Fruit fly (Drosophila melanogaster): ENCODE measurements around the gene Wnt4.

The Wnt4 gene

DNA sequence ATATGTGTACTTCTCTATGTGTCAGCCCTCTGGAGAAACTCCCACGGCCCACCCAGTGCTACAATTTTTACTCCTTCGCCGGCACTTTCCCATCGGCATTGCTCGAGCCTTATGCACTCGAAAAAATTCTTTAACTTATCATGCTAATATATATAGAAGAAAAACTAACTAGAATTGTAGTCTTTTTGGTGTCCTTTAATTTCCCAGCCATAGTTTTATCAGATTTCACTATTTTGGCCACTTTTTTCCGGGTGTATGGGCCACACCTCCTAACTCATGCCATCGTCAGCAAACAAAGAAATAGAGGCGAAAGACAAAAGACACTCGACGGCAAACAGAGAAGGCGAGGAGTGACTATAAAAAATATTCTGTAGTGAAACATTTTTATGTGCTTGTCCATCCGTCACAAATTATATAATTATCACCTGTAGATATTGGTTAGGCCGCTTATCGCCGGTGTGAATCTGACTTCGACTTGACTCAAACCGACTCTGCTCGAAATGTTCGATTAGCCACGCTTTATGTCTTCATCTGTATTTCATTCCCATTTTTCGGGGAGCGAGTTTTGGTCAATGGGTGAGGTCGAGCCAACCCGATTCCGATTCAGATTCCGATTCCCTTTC is 21.9 kb upstream of the Wnt4 start (continued):
- TF ChIP-seq CG32532 (GFP tag; IDR thresholded peaks at IDR 0.05): no peak
- no peak for TF ChIP-seq Aef1 (GFP tag; IDR thresholded peaks at IDR 0.05)
- TF ChIP-seq CG10209 (GFP tag; optimal IDR thresholded peaks at IDR 0.05): peak; percentile 11
- TF ChIP-seq CG10321 (GFP tag; IDR thresholded peaks at IDR 0.05): no peak
- no peak for TF ChIP-seq CG11247 (GFP tag; IDR thresholded peaks at IDR 0.05)
- TF ChIP-seq dimm (GFP tag; IDR thresholded peaks at IDR 0.05): no peak
- TF ChIP-seq nom (GFP tag; optimal IDR thresholded peaks at IDR 0.05): no peak
- TF ChIP-seq cas (GFP tag; IDR thresholded peaks at IDR 0.05): no peak
- TF ChIP-seq NC2α (GFP tag; optimal IDR thresholded peaks at IDR 0.05): no peak
- TF ChIP-seq CG17361 (GFP tag; IDR thresholded peaks at IDR 0.05): no peak
- TF ChIP-seq toy (GFP tag; IDR thresholded peaks at IDR 0.05): no peak
- no peak for TF ChIP-seq Hr39 (optimal IDR thresholded peaks at IDR 0.05)
- no peak for TF ChIP-seq pfk (GFP tag; optimal IDR thresholded peaks at IDR 0.05)
- no peak for TF ChIP-seq Atf6 (GFP tag; IDR thresholded peaks at IDR 0.05)
- TF ChIP-seq Oaz (GFP tag; IDR thresholded peaks at IDR 0.05): no peak
- TF ChIP-seq grau (tag; optimal IDR thresholded peaks at IDR 0.05): peak; percentile 9
- TF ChIP-seq D (optimal IDR thresholded peaks at IDR 0.05): no peak
- TF ChIP-seq D (GFP tag; optimal IDR thresholded peaks at IDR 0.05): no peak
- no peak for TF ChIP-seq CG10959 (GFP tag; IDR thresholded peaks at IDR 0.05)
- no peak for TF ChIP-seq CG18764 (GFP tag; optimal IDR thresholded peaks at IDR 0.05)
- no peak for TF ChIP-seq CG16813 (GFP tag; IDR thresholded peaks at IDR 0.05; ENCODE audit: partially characterized antibody)
- no peak for TF ChIP-seq CG14667 (GFP tag; IDR thresholded peaks at IDR 0.05)
- TF ChIP-seq run (tag; optimal IDR thresholded peaks at IDR 0.05): no peak
- TF ChIP-seq CG6254 (GFP tag; optimal IDR thresholded peaks at IDR 0.05): no peak
- TF ChIP-seq CG43689 (GFP tag; IDR thresholded peaks at IDR 0.05): no peak
- no peak for TF ChIP-seq Dip2 (GFP tag; IDR thresholded peaks at IDR 0.05)
- no peak for TF ChIP-seq en (GFP tag; optimal IDR thresholded peaks at IDR 0.05)
- TF ChIP-seq CG3838 (GFP tag; optimal IDR thresholded peaks at IDR 0.05): no peak
- no peak for TF ChIP-seq CG2889 (GFP tag; IDR thresholded peaks at IDR 0.05)
- no peak for TF ChIP-seq Hey (tag; optimal IDR thresholded peaks at IDR 0.05)
- no peak for TF ChIP-seq CG14050 (GFP tag; IDR thresholded peaks at IDR 0.05)
- no peak for TF ChIP-seq mam (GFP tag; optimal IDR thresholded peaks at IDR 0.05)
- no peak for TF ChIP-seq tna (GFP tag; IDR thresholded peaks at IDR 0.05; ENCODE audit: partially characterized antibody)
- TF ChIP-seq bowl (GFP tag; IDR thresholded peaks at IDR 0.05): no peak
- peak; percentile 39 for TF ChIP-seq CG30431 (GFP tag; optimal IDR thresholded peaks at IDR 0.05)
- no peak for TF ChIP-seq CG31388 (GFP tag; optimal IDR thresholded peaks at IDR 0.05)
- no peak for TF ChIP-seq Hr3 (GFP tag; optimal IDR thresholded peaks at IDR 0.05)
- TF ChIP-seq schlank (tag; optimal IDR thresholded peaks at IDR 0.05): no peak
- TF ChIP-seq trh (GFP tag; optimal IDR thresholded peaks at IDR 0.05): no peak
- no peak for TF ChIP-seq lmd (GFP tag; IDR thresholded peaks at IDR 0.05)
- TF ChIP-seq CG6654 (GFP tag; optimal IDR thresholded peaks at IDR 0.05): no peak
- TF ChIP-seq Kr (GFP tag; optimal IDR thresholded peaks at IDR 0.05): no peak
- TF ChIP-seq CG12744 (GFP tag; optimal IDR thresholded peaks at IDR 0.05): no peak
- TF ChIP-seq grn (GFP tag; optimal IDR thresholded peaks at IDR 0.05): peak; percentile 42
- TF ChIP-seq maf-S (GFP tag; optimal IDR thresholded peaks at IDR 0.05): no peak
- TF ChIP-seq Fer3 (tag; optimal IDR thresholded peaks at IDR 0.05): no peak
- no peak for TF ChIP-seq Bgb (GFP tag; IDR thresholded peaks at IDR 0.05; ENCODE audit: partially characterized antibody)
- TF ChIP-seq Asciz (GFP tag; optimal IDR thresholded peaks at IDR 0.05): no peak
- TF ChIP-seq NFAT (GFP tag; IDR thresholded peaks at IDR 0.05): no peak
- no peak for TF ChIP-seq ash1 (GFP tag; optimal IDR thresholded peaks at IDR 0.05)
- peak; percentile 26 for TF ChIP-seq az2 (GFP tag; optimal IDR thresholded peaks at IDR 0.05)
- peak; percentile 4 for TF ChIP-seq chn (GFP tag; optimal IDR thresholded peaks at IDR 0.05)
- TF ChIP-seq Meics (GFP tag; optimal IDR thresholded peaks at IDR 0.05): no peak

All from whole organism, embryonic.